Fruit fly (Drosophila melanogaster) whole organism, embryonic: ENCODE data around the gene CG14803.

Source experiments
- Aef1 ChIP-seq: fragments of 200-800 bp; sonication (Bioruptor generic); IDR thresholded peaks from 3 replicates; pipeline ENCODE4 v1.3.6; 2022; ENCODE audit warnings: missing biosample characterization, missing genetic modification characterization
- Blimp-1 ChIP-seq: fragments of 200-800 bp; sonication (Bioruptor generic); optimal IDR thresholded peaks from 3 replicates; lab custom pipeline; 2018; ENCODE audit warnings: missing biosample characterization, missing genetic modification characterization, mild to moderate bottlenecking, moderate library complexity, missing genetic modification reagents
- CG10321 ChIP-seq: fragments of 200-800 bp; sonication (Bioruptor generic); IDR thresholded peaks from 2 replicates; pipeline ENCODE4 v1.3.6; 2022; ENCODE audit warnings: missing biosample characterization, missing genetic modification characterization
- CG11695 ChIP-seq: fragments of 200-800 bp; sonication (Bioruptor generic); IDR thresholded peaks from 3 replicates; pipeline ENCODE4 v1.3.6; 2022; ENCODE audit warnings: missing biosample characterization, missing genetic modification characterization
- CG12659 ChIP-seq: fragments of 200-800 bp; sonication (Bioruptor generic); optimal IDR thresholded peaks from 3 replicates; lab custom pipeline; 2017; ENCODE audit warnings: mild to moderate bottlenecking, missing biosample characterization, missing genetic modification reagents, missing genetic modification characterization
- CG13424 ChIP-seq: fragments of 200-800 bp; sonication (Bioruptor generic); optimal IDR thresholded peaks from 2 replicates; lab custom pipeline; 2019; ENCODE audit warnings: missing biosample characterization, mild to moderate bottlenecking, missing genetic modification characterization, moderate library complexity
- CG1529 ChIP-seq: fragments of 200-800 bp; sonication (Bioruptor generic); optimal IDR thresholded peaks from 3 replicates; lab custom pipeline; 2018; ENCODE audit warnings: missing biosample characterization, missing genetic modification characterization
- CG1603 ChIP-seq: fragments of 200-800 bp; sonication (Bioruptor generic); optimal IDR thresholded peaks from 2 replicates; lab custom pipeline; 2019; ENCODE audit warnings: missing biosample characterization, mild to moderate bottlenecking, missing genetic modification characterization, moderate library complexity
- CG16815 ChIP-seq: fragments of 200-800 bp; sonication (Bioruptor generic); optimal IDR thresholded peaks from 3 replicates; lab custom pipeline; 2017; ENCODE audit warnings: missing biosample characterization, mild to moderate bottlenecking, missing genetic modification characterization
- CG17186 ChIP-seq: fragments of 200-800 bp; sonication (Bioruptor generic); optimal IDR thresholded peaks from 3 replicates; lab custom pipeline; 2017; ENCODE audit warnings: missing biosample characterization, missing genetic modification reagents, missing genetic modification characterization
- CG17385 ChIP-seq: fragments of 200-800 bp; sonication (Bioruptor generic); optimal IDR thresholded peaks from 3 replicates; lab custom pipeline; 2018; ENCODE audit warnings: missing biosample characterization, mild to moderate bottlenecking, missing genetic modification characterization
- CG1832 ChIP-seq: fragments of 200-800 bp; sonication (Bioruptor generic); optimal IDR thresholded peaks from 2 replicates; lab custom pipeline; 2017; ENCODE audit warnings: missing biosample characterization, mild to moderate bottlenecking, missing genetic modification characterization, inconsistent platforms
- CG2712 ChIP-seq: fragments of 200-800 bp; optimal IDR thresholded peaks from 3 replicates; lab custom pipeline; 2019; ENCODE audit warnings: missing biosample characterization, mild to moderate bottlenecking, missing genetic modification characterization, moderate library complexity
- CG4360 ChIP-seq: fragments of 200-800 bp; sonication (Bioruptor generic); IDR thresholded peaks from 2 replicates; pipeline ENCODE4 v1.3.6; 2022; ENCODE audit warnings: missing biosample characterization, missing genetic modification characterization
- CG6689 ChIP-seq: fragments of 200-800 bp; sonication (Bioruptor generic); IDR thresholded peaks from 2 replicates; pipeline ENCODE4 v1.3.6; 2022; ENCODE audit warnings: missing biosample characterization, missing genetic modification characterization
- CG7372 ChIP-seq: fragments of 200-800 bp; sonication (Bioruptor generic); IDR thresholded peaks from 2 replicates; pipeline ENCODE4 v1.3.6; 2022; ENCODE audit warnings: missing biosample characterization, missing genetic modification characterization
- CG8388 ChIP-seq: fragments of 200-800 bp; sonication (Bioruptor generic); optimal IDR thresholded peaks from 2 replicates; lab custom pipeline; 2019; ENCODE audit warnings: missing biosample characterization, mild to moderate bottlenecking, missing genetic modification characterization, moderate library complexity
- CG8944 ChIP-seq: fragments of 200-800 bp; sonication (Bioruptor generic); optimal IDR thresholded peaks from 3 replicates; lab custom pipeline; 2016; ENCODE audit warnings: missing biosample characterization, missing genetic modification characterization
- D19A ChIP-seq: fragments of 200-800 bp; optimal IDR thresholded peaks from 3 replicates; lab custom pipeline; 2019; ENCODE audit warnings: missing biosample characterization, mild to moderate bottlenecking, missing genetic modification characterization, moderate library complexity
- Doc3 ChIP-seq: fragments of 200-800 bp; sonication (Bioruptor generic); IDR thresholded peaks from 3 replicates; pipeline ENCODE4 v1.3.6; 2022; ENCODE audit warnings: missing biosample characterization, missing genetic modification characterization; ENCODE audit not compliant: partially characterized antibody
- Drgx ChIP-seq: fragments of 200-800 bp; sonication (Bioruptor generic); IDR thresholded peaks from 2 replicates; pipeline ENCODE4 v1.3.6; 2022; ENCODE audit warnings: missing biosample characterization, missing genetic modification characterization
- E2f2 ChIP-seq: fragments of 200-800 bp; sonication (Bioruptor generic); IDR thresholded peaks from 2 replicates; pipeline ENCODE4 v1.3.6; 2022; ENCODE audit warnings: missing biosample characterization, missing genetic modification characterization
- GATAe ChIP-seq: fragments of 200-800 bp; sonication (Bioruptor generic); conservative IDR thresholded peaks from 2 replicates; pipeline ENCODE4 v1.3.6; 2022; ENCODE audit warnings: missing biosample characterization, missing genetic modification characterization
- Med ChIP-seq: fragments of 200-800 bp; sonication (Bioruptor generic); peaks from one replicate; lab custom pipeline; 2016; ENCODE audit warnings: missing biosample characterization, missing genetic modification characterization, mild to moderate bottlenecking, inconsistent platforms, moderate library complexity
- Neu2 ChIP-seq: fragments of 200-800 bp; sonication (Bioruptor generic); optimal IDR thresholded peaks from 3 replicates; lab custom pipeline; 2016; ENCODE audit warnings: missing biosample characterization, missing genetic modification characterization, borderline replicate concordance
- Nf-YB ChIP-seq: fragments of 200-800 bp; sonication (Bioruptor generic); optimal IDR thresholded peaks from 3 replicates; lab custom pipeline; 2019; ENCODE audit warnings: missing biosample characterization, mild to moderate bottlenecking, missing genetic modification characterization, moderate library complexity
- Optix ChIP-seq: fragments of 200-800 bp; sonication (Bioruptor generic); IDR thresholded peaks from 3 replicates; pipeline ENCODE4 v1.3.6; 2022; ENCODE audit warnings: missing biosample characterization, missing genetic modification characterization
- Poxn ChIP-seq: fragments of 200-800 bp; sonication (Bioruptor generic); IDR thresholded peaks from 2 replicates; pipeline ENCODE4 v1.3.6; 2022; ENCODE audit warnings: missing biosample characterization, missing genetic modification characterization
- Xbp1 ChIP-seq: fragments of 200-800 bp; sonication (Bioruptor generic); optimal IDR thresholded peaks from 3 replicates; lab custom pipeline; 2016; ENCODE audit warnings: missing biosample characterization, mild to moderate bottlenecking, missing genetic modification characterization
- YL-1 ChIP-seq: fragments of 200-800 bp; sonication (Bioruptor generic); optimal IDR thresholded peaks from 3 replicates; lab custom pipeline; 2017; ENCODE audit warnings: missing biosample characterization, mild to moderate bottlenecking, missing genetic modification characterization
- cato ChIP-seq: fragments of 200-800 bp; sonication (Bioruptor generic); optimal IDR thresholded peaks from 2 replicates; lab custom pipeline; 2016; ENCODE audit warnings: missing biosample characterization, missing genetic modification characterization, borderline replicate concordance
- chinmo ChIP-seq: fragments of 200-800 bp; sonication (Bioruptor generic); IDR thresholded peaks from 4 replicates; pipeline ENCODE4 v1.3.6; 2022; ENCODE audit warnings: missing biosample characterization, missing genetic modification characterization; ENCODE audit not compliant: partially characterized antibody
- corto ChIP-seq: fragments of 200-800 bp; sonication (Bioruptor generic); optimal IDR thresholded peaks from 2 replicates; lab custom pipeline; 2016; ENCODE audit warnings: missing biosample characterization, mild to moderate bottlenecking, missing genetic modification characterization, moderate library complexity
- croc ChIP-seq: fragments of 200-800 bp; sonication (Bioruptor generic); conservative IDR thresholded peaks from 3 replicates; pipeline ENCODE4 v1.3.6; 2022; ENCODE audit warnings: missing biosample characterization, missing genetic modification characterization
- esg ChIP-seq: fragments of 200-800 bp; sonication (Bioruptor generic); conservative IDR thresholded peaks from 2 replicates; pipeline ENCODE4 v1.3.6; 2022; ENCODE audit warnings: missing biosample characterization, missing genetic modification characterization
- gsb ChIP-seq: fragments of 200-800 bp; sonication (Bioruptor generic); IDR thresholded peaks from 2 replicates; pipeline ENCODE4 v1.3.6; 2022; ENCODE audit warnings: missing biosample characterization, missing genetic modification characterization
- h ChIP-seq: fragments of >200 bp; optimal IDR thresholded peaks from 2 replicates; lab custom pipeline; 2017
- hb ChIP-seq: fragments of 200-800 bp; sonication (Bioruptor generic); IDR thresholded peaks from 3 replicates; pipeline ENCODE4 v1.3.6; 2022; ENCODE audit warnings: missing biosample characterization, missing genetic modification characterization; ENCODE audit not compliant: partially characterized antibody
- jigr1 ChIP-seq: fragments of 200-800 bp; sonication (Bioruptor generic); IDR thresholded peaks from 3 replicates; pipeline ENCODE4 v1.3.6; 2022; ENCODE audit warnings: missing biosample characterization, missing genetic modification characterization
- nmo ChIP-seq: fragments of 200-800 bp; sonication (Bioruptor generic); optimal IDR thresholded peaks from 2 replicates; lab custom pipeline; 2018; ENCODE audit warnings: missing biosample characterization, mild to moderate bottlenecking, missing genetic modification characterization, moderate library complexity
- pan ChIP-seq, 4 experiments: fragments of >200 bp in 3 of 4; fragments of 200-800 bp in 1 of 4; sonication (Bioruptor generic) in 1 of 4; optimal IDR thresholded peaks in 3 of 4; IDR thresholded peaks in 1 of 4; 2 replicates each; pipeline versions ENCODE4 v1.3.6 to Lab custom; 2017 to 2022; ENCODE audit warnings: missing biosample characterization in 2 of 4, missing genetic modification characterization in 2 of 4, mixed read lengths in 1 of 4
- phol ChIP-seq: fragments of 200-800 bp; sonication (Bioruptor generic); optimal IDR thresholded peaks from 3 replicates; lab custom pipeline; 2018; ENCODE audit warnings: missing biosample characterization, mild to moderate bottlenecking, missing genetic modification characterization, moderate library complexity
- prd ChIP-seq, 3 experiments: fragments of >200 bp in 2 of 3; fragments of 200-800 bp in 1 of 3; sonication (Bioruptor generic) in 1 of 3; optimal IDR thresholded peaks in 2 of 3; IDR thresholded peaks in 1 of 3; 2 replicates in 2 of 3; 3 replicates in 1 of 3; pipeline versions ENCODE4 v1.3.6 to Lab custom; 2017 to 2022; ENCODE audit warnings: missing biosample characterization in 1 of 3, missing genetic modification characterization in 1 of 3
- row ChIP-seq: fragments of 200-800 bp; sonication (Bioruptor generic); IDR thresholded peaks from 3 replicates; pipeline ENCODE4 v1.3.6; 2022; ENCODE audit warnings: missing biosample characterization, missing genetic modification characterization
- sens ChIP-seq: fragments of 200-800 bp; sonication (Bioruptor generic); peaks from one replicate; lab custom pipeline; 2016; ENCODE audit warnings: missing biosample characterization, missing genetic modification characterization
- sima ChIP-seq: fragments of 200-800 bp; sonication (Bioruptor generic); optimal IDR thresholded peaks from 2 replicates; lab custom pipeline; 2016; ENCODE audit warnings: missing biosample characterization, missing genetic modification characterization
- sna ChIP-seq: fragments of 200-800 bp; sonication (Bioruptor generic); IDR thresholded peaks from 2 replicates; pipeline ENCODE4 v1.3.6; 2022; ENCODE audit warnings: missing biosample characterization, missing genetic modification characterization; ENCODE audit not compliant: partially characterized antibody

The CG14803 gene

dm6 chrX:1889926-1890325 lies 21.3 kb downstream of the CG14803 start, which contains the start of the genes trr and mRpL16 (continued):
- peak; percentile 68; the same call in 1 of the 2 replicates for TF ChIP-seq sna (GFP tag; lab: Robert Waterston, UW)
- TF ChIP-seq CG2712 (tag; lab: Kevin White, UChicago) = peak; percentile 65
- no peak for TF ChIP-seq hb

dm6 chrX:1893532-1893931 lies 24.9 kb downstream of the CG14803 start:
- TF ChIP-seq Nf-YB (GFP tag; lab: Kevin White, UChicago) (no peak), sens (GFP tag; lab: Kevin White, UChicago) (peak; percentile 47), Blimp-1 (GFP tag; lab: Kevin White, UChicago) (peak; percentile 13), pan (optimal IDR thresholded peaks at IDR 0.05; lab: Kevin White, UChicago) (no peak), pan (GFP tag; optimal IDR thresholded peaks at IDR 0.05 in 1 of 2, IDR thresholded peaks at IDR 0.05 in 1 of 2) (no peak), CG12659 (GFP tag; lab: Kevin White, UChicago) (no peak), CG1832 (GFP tag; lab: Kevin White, UChicago) (peak; percentile 64), chinmo (GFP tag; lab: Robert Waterston, UW) (0 out of 4 replicates have a peak, but pooled peaks have one; percentile 18), CG10321 (GFP tag; lab: Robert Waterston, UW) (peak; percentile 38; the same call in 1 of the 2 replicates), jigr1 (GFP tag; lab: Robert Waterston, UW) (no peak), CG4360 (GFP tag; lab: Robert Waterston, UW) (peak; percentile 87), Aef1 (peak; percentile 18; the same call in 1 of the 3 replicates), YL-1 (GFP tag; lab: Kevin White, UChicago) (peak; percentile 11), CG17385 (GFP tag; lab: Kevin White, UChicago) (peak; percentile 72)

- TF ChIP-seq sima (GFP tag; lab: Kevin White, UChicago) (no peak), D19A (no peak), cato (GFP tag; lab: Kevin White, UChicago) (no peak), nmo (GFP tag; lab: Kevin White, UChicago) (no peak), croc (no peak), h (lab: Kevin White, UChicago) (no peak), CG17186 (no peak), prd (optimal IDR thresholded peaks at IDR 0.05; lab: Kevin White, UChicago) (no peak), prd (GFP tag; IDR thresholded peaks at IDR 0.05; lab: Robert Waterston, UW) (peak; percentile 37; the same call in 1 of the 3 replicates), CG8944 (GFP tag; lab: Kevin White, UChicago) (no peak), Xbp1 (GFP tag; lab: Kevin White, UChicago) (no peak), phol (no peak), CG1529 (GFP tag; lab: Kevin White, UChicago) (no peak), CG13424 (tag; lab: Kevin White, UChicago) (no peak), row (GFP tag; lab: Robert Waterston, UW) (peak; percentile 24; the same call in 1 of the 3 replicates), GATAe (GFP tag; lab: Robert Waterston, UW) (no peak), CG6689 (GFP tag; lab: Robert Waterston, UW) (no peak; the same call in 1 of the 2 replicates), E2f2 (no peak), CG16815 (no peak), Optix (GFP tag; lab: Robert Waterston, UW) (no peak), CG1603 (tag; lab: Kevin White, UChicago) (peak; percentile 24), corto (GFP tag; lab: Kevin White, UChicago) (no peak), esg (GFP tag; lab: Robert Waterston, UW) (no peak), Doc3 (no peak), CG8388 (GFP tag; lab: Kevin White, UChicago) (no peak), Drgx (GFP tag; lab: Robert Waterston, UW) (peak; percentile 27; the same call in 1 of the 2 replicates), Neu2 (GFP tag; lab: Kevin White, UChicago) (no peak), Poxn (GFP tag; lab: Robert Waterston, UW) (no peak), CG11695 (GFP tag; lab: Robert Waterston, UW) (no peak), CG7372 (no peak), Med (GFP tag; lab: Kevin White, UChicago) (peak; percentile 40), gsb (GFP tag; lab: Robert Waterston, UW) (no peak)
Observed at dm6 chrX:1897384-1897783, 28.7 kb downstream of the CG14803 start.
